Fruit fly (Drosophila melanogaster) whole organism, prepupa: ENCODE data around the gene CG8119.
A peak's percentile ranks its signal among the peaks of the same experiment; 100 is the strongest.

Source experiments
- Eip93F ChIP-seq: fragments of 200-800 bp; sonication (Bioruptor generic); optimal IDR thresholded peaks from 2 replicates; lab custom pipeline; 2016; ENCODE audit warnings: missing biosample characterization, mild to moderate bottlenecking, missing genetic modification characterization
- Gug ChIP-seq: fragments of 200-800 bp; sonication (Bioruptor generic); IDR thresholded peaks from 2 replicates; pipeline ENCODE4 v1.3.6; 2022; ENCODE audit warnings: missing biosample characterization, missing genetic modification characterization
- OdsH ChIP-seq: fragments of 200-800 bp; sonication (Bioruptor generic); optimal IDR thresholded peaks from 3 replicates; lab custom pipeline; 2016; ENCODE audit warnings: missing biosample characterization, missing genetic modification characterization

dm6 chrX:15703720-15704206, 41.4 kb downstream of the CG8119 start, which contains the start of the genes Pis and Hap40:
- TF ChIP-seq Gug (GFP tag; lab: Robert Waterston, UW) (peak; percentile 53), OdsH (no peak), Eip93F (GFP tag; lab: Kevin White, UChicago) (peak; percentile 15)
